ENCODE assay signal across 5 worm cellular contexts in genomic region chrII:4945695-4946094, ce11.
TF ChIP-seq lines count a peak whose summit lies in the region.

Gene gldi-11, minus strand, starts transcription at chrII:4945789.
Gene ZK546.2, plus strand, starts transcription at chrII:4946027.

TF ChIP-seq in whole organism, L1 larva, 84 proteins besides CTCF, POLR2A, EP300 and RAD21 (continues in another document):
- peak in 1 of 2 experiments; percentile 31 for TF ChIP-seq lin-35 (GFP tag; optimal IDR thresholded peaks at IDR 0.05; lab: Kevin White, UChicago)
- peak in 1 of 2 experiments; percentile 46 for TF ChIP-seq lsy-2 (tag; optimal IDR thresholded peaks at IDR 0.05; lab: Kevin White, UChicago)
- TF ChIP-seq ztf-11 (tag; optimal IDR thresholded peaks at IDR 0.05; lab: Kevin White, UChicago): no peak
- no peak for TF ChIP-seq efl-1 (optimal IDR thresholded peaks at IDR 0.05; lab: Kevin White, UChicago)
- TF ChIP-seq efl-1 (GFP tag; optimal IDR thresholded peaks at IDR 0.05 in 1 of 2; lab: Kevin White, UChicago): peak in 1 of 2 experiments; percentile 89
- no peak for TF ChIP-seq fkh-10 (GFP tag; optimal IDR thresholded peaks at IDR 0.05; lab: Kevin White, UChicago)
- no peak for TF ChIP-seq grh-1 (GFP tag; IDR thresholded peaks at IDR 0.05; lab: Robert Waterston, UW)
- no peak for TF ChIP-seq lir-3 (tag; optimal IDR thresholded peaks at IDR 0.05; lab: Kevin White, UChicago; ENCODE audit: poor library complexity)
- TF ChIP-seq elt-2 (tag; optimal IDR thresholded peaks at IDR 0.05; lab: Kevin White, UChicago): peak; percentile 1
- peak in 1 of 3 experiments; percentile 14 for TF ChIP-seq dpl-1 (GFP tag; optimal IDR thresholded peaks at IDR 0.05; lab: Kevin White, UChicago)
- TF ChIP-seq nhr-90 (tag; optimal IDR thresholded peaks at IDR 0.05; lab: Kevin White, UChicago; ENCODE audit: poor library complexity): peak; percentile 1
- no peak for TF ChIP-seq swsn-7 (tag; optimal IDR thresholded peaks at IDR 0.05; lab: Kevin White, UChicago)
- no peak for TF ChIP-seq sox-4 (tag; optimal IDR thresholded peaks at IDR 0.05; lab: Kevin White, UChicago)
- peak; percentile 5 for TF ChIP-seq skn-1 (tag; optimal IDR thresholded peaks at IDR 0.05; lab: Kevin White, UChicago)
- TF ChIP-seq tlp-1 (tag; optimal IDR thresholded peaks at IDR 0.05; lab: Kevin White, UChicago): no peak
- TF ChIP-seq hlh-4 (tag; optimal IDR thresholded peaks at IDR 0.05; lab: Kevin White, UChicago): no peak
- no peak for TF ChIP-seq lin-39 (tag; optimal IDR thresholded peaks at IDR 0.05; lab: Kevin White, UChicago)
- no peak for TF ChIP-seq hlh-17 (GFP tag; optimal IDR thresholded peaks at IDR 0.05; lab: Kevin White, UChicago; ENCODE audit: borderline replicate concordance)

TF ChIP-seq in whole organism, L2 larva, 48 proteins besides CTCF, POLR2A, EP300 and RAD21:
- TF ChIP-seq lsy-2 (tag; optimal IDR thresholded peaks at IDR 0.05; lab: Kevin White, UChicago): peak in 1 of 2 experiments; percentile 29
- no peak for TF ChIP-seq nhr-77 (tag; optimal IDR thresholded peaks at IDR 0.05; lab: Kevin White, UChicago)
- TF ChIP-seq C34F6.9 (tag; optimal IDR thresholded peaks at IDR 0.05; lab: Kevin White, UChicago): peak; percentile 39
- no peak for TF ChIP-seq nhr-11 (tag; optimal IDR thresholded peaks at IDR 0.05; lab: Kevin White, UChicago)
- peak; percentile 49 for TF ChIP-seq ama-1 (optimal IDR thresholded peaks at IDR 0.05; lab: Kevin White, UChicago)
- TF ChIP-seq unc-55 (GFP tag; optimal IDR thresholded peaks at IDR 0.05; lab: Kevin White, UChicago): peak; percentile 27
- TF ChIP-seq nhr-237 (tag; optimal IDR thresholded peaks at IDR 0.05; lab: Kevin White, UChicago): no peak
TF ChIP-seq in whole organism, L2 larva: peak in this region for 4.

TF ChIP-seq in whole organism, L3 larva, 47 proteins besides CTCF, POLR2A, EP300 and RAD21 (continues in another document):
- TF ChIP-seq nhr-77 (tag; optimal IDR thresholded peaks at IDR 0.05; lab: Kevin White, UChicago): no peak
- no peak for TF ChIP-seq fkh-2 (tag; optimal IDR thresholded peaks at IDR 0.05; lab: Kevin White, UChicago)
- TF ChIP-seq ceh-28 (tag; optimal IDR thresholded peaks at IDR 0.05; lab: Kevin White, UChicago): no peak
- TF ChIP-seq tbx-2 (tag; optimal IDR thresholded peaks at IDR 0.05; lab: Kevin White, UChicago): no peak
- no peak for TF ChIP-seq nhr-25 (tag; optimal IDR thresholded peaks at IDR 0.05; lab: Kevin White, UChicago)
- TF ChIP-seq hmg-11 (tag; optimal IDR thresholded peaks at IDR 0.05; lab: Kevin White, UChicago): peak; percentile 23
- no peak for TF ChIP-seq snpc-4 (tag; optimal IDR thresholded peaks at IDR 0.05; lab: Kevin White, UChicago)
- TF ChIP-seq nfya-1 (tag; optimal IDR thresholded peaks at IDR 0.05; lab: Kevin White, UChicago; ENCODE audit: insufficient read depth): peak; percentile 16
- no peak for TF ChIP-seq nhr-12 (tag; optimal IDR thresholded peaks at IDR 0.05; lab: Kevin White, UChicago)
- TF ChIP-seq pha-4 (tag; optimal IDR thresholded peaks at IDR 0.05; lab: Kevin White, UChicago): peak; percentile 55
- no peak for TF ChIP-seq jun-1 (tag; optimal IDR thresholded peaks at IDR 0.05; lab: Kevin White, UChicago)
- TF ChIP-seq nhr-28 (tag; optimal IDR thresholded peaks at IDR 0.05; lab: Kevin White, UChicago): no peak
- TF ChIP-seq ceh-82 (tag; optimal IDR thresholded peaks at IDR 0.05; lab: Kevin White, UChicago): no peak
- no peak for TF ChIP-seq ZK546.5 (tag; optimal IDR thresholded peaks at IDR 0.05; lab: Kevin White, UChicago)
- TF ChIP-seq elt-1 (tag; optimal IDR thresholded peaks at IDR 0.05; lab: Kevin White, UChicago): no peak
- no peak for TF ChIP-seq egl-27 (tag; optimal IDR thresholded peaks at IDR 0.05; lab: Kevin White, UChicago)
- TF ChIP-seq nhr-11 (tag; optimal IDR thresholded peaks at IDR 0.05; lab: Kevin White, UChicago): no peak
- TF ChIP-seq elt-2 (tag; optimal IDR thresholded peaks at IDR 0.05; lab: Kevin White, UChicago): peak; percentile 11
- TF ChIP-seq unc-39 (tag; optimal IDR thresholded peaks at IDR 0.05; lab: Kevin White, UChicago): no peak
- no peak for TF ChIP-seq ceh-16 (tag; optimal IDR thresholded peaks at IDR 0.05; lab: Kevin White, UChicago)
- TF ChIP-seq lsy-12 (tag; optimal IDR thresholded peaks at IDR 0.05; lab: Kevin White, UChicago): no peak
- TF ChIP-seq mdl-1 (tag; optimal IDR thresholded peaks at IDR 0.05; lab: Kevin White, UChicago): no peak
- peak; percentile 13 for TF ChIP-seq skn-1 (tag; optimal IDR thresholded peaks at IDR 0.05; lab: Kevin White, UChicago)
- no peak for TF ChIP-seq fos-1 (tag; optimal IDR thresholded peaks at IDR 0.05; lab: Kevin White, UChicago)

TF ChIP-seq in whole organism, L4 larva, 104 proteins besides CTCF, POLR2A, EP300 and RAD21:
- TF ChIP-seq aha-1 (tag; lab: Kevin White, UChicago): peak; percentile 84
- peak; percentile 90 for TF ChIP-seq T20F7.1 (GFP tag; optimal IDR thresholded peaks at IDR 0.05; lab: Kevin White, UChicago)
- no peak for TF ChIP-seq vab-7 (GFP tag; IDR thresholded peaks at IDR 0.05; lab: Robert Waterston, UW)
- peak in 1 of 2 experiments; percentile 41 for TF ChIP-seq lsy-2 (tag; optimal IDR thresholded peaks at IDR 0.05; lab: Kevin White, UChicago)
- no peak for TF ChIP-seq nhr-11 (tag; optimal IDR thresholded peaks at IDR 0.05; lab: Kevin White, UChicago)
TF ChIP-seq in whole organism, L4 larva: peak in this region for 3.

TF ChIP-seq in whole organism, young adult, 124 proteins besides CTCF, POLR2A, EP300 and RAD21:
- TF ChIP-seq attf-3 (GFP tag; conservative IDR thresholded peaks at IDR 0.05; lab: Robert Waterston, UW): peak; percentile 82
- TF ChIP-seq chd-7 (tag; optimal IDR thresholded peaks at IDR 0.05; lab: Kevin White, UChicago): no peak
